Fruit fly (Drosophila melanogaster) whole organism, embryonic: ENCODE measurements around the gene CG13053.

Source experiments
- Atf6 ChIP-seq: fragments of 200-800 bp; sonication (Bioruptor generic); IDR thresholded peaks from 2 replicates; pipeline ENCODE4 v1.3.6; 2022; ENCODE audit warnings: missing biosample characterization, missing genetic modification characterization
- Awh ChIP-seq: fragments of 200-800 bp; sonication (Bioruptor generic); IDR thresholded peaks from 2 replicates; pipeline ENCODE4, ENCODE4 v1.3.6; 2022; ENCODE audit warnings: missing biosample characterization, missing genetic modification characterization
- CG10565 ChIP-seq: fragments of 200-800 bp; sonication (Bioruptor generic); optimal IDR thresholded peaks from 3 replicates; lab custom pipeline; 2016; ENCODE audit warnings: missing biosample characterization, mild to moderate bottlenecking, missing genetic modification characterization
- CG11456 ChIP-seq: fragments of 200-800 bp; sonication (Bioruptor generic); IDR thresholded peaks from 3 replicates; pipeline ENCODE4 v1.3.6; 2022; ENCODE audit warnings: missing biosample characterization, missing genetic modification characterization
- CG11504 ChIP-seq: fragments of 200-800 bp; sonication (Bioruptor generic); optimal IDR thresholded peaks from 3 replicates; lab custom pipeline; 2019; ENCODE audit warnings: missing biosample characterization, mild to moderate bottlenecking, missing genetic modification characterization, moderate library complexity
- CG12155 ChIP-seq: fragments of 200-800 bp; sonication (Bioruptor generic); optimal IDR thresholded peaks from 3 replicates; lab custom pipeline; 2016; ENCODE audit warnings: missing biosample characterization, missing genetic modification characterization
- CG13287 ChIP-seq: fragments of 200-800 bp; sonication (Bioruptor generic); IDR thresholded peaks from 2 replicates; pipeline ENCODE4 v1.3.6; 2022; ENCODE audit warnings: missing biosample characterization, missing genetic modification characterization; ENCODE audit not compliant: partially characterized antibody
- CG15073 ChIP-seq: fragments of 200-800 bp; sonication (Bioruptor generic); optimal IDR thresholded peaks from 2 replicates; lab custom pipeline; 2016; ENCODE audit warnings: missing biosample characterization, missing genetic modification characterization
- CG15269 ChIP-seq: fragments of 200-800 bp; sonication (Bioruptor generic); optimal IDR thresholded peaks from 2 replicates; lab custom pipeline; 2018; ENCODE audit warnings: missing biosample characterization, mild to moderate bottlenecking, missing genetic modification characterization, moderate library complexity
- CG15514 ChIP-seq: fragments of 200-800 bp; sonication (Bioruptor generic); optimal IDR thresholded peaks from 3 replicates; lab custom pipeline; 2017; ENCODE audit warnings: missing biosample characterization, missing genetic modification characterization, mild to moderate bottlenecking, moderate library complexity, missing genetic modification reagents
- CG17912 ChIP-seq: fragments of 200-800 bp; sonication (Bioruptor generic); optimal IDR thresholded peaks from 2 replicates; lab custom pipeline; 2018; ENCODE audit warnings: missing biosample characterization, mild to moderate bottlenecking, missing genetic modification characterization
- CG18011 ChIP-seq: fragments of 200-800 bp; sonication (Bioruptor generic); optimal IDR thresholded peaks from 2 replicates; lab custom pipeline; 2017; ENCODE audit warnings: missing biosample characterization, missing genetic modification characterization, mild to moderate bottlenecking, moderate library complexity, missing genotype
- CG2678 ChIP-seq: fragments of 200-800 bp; sonication (Bioruptor generic); optimal IDR thresholded peaks from 3 replicates; lab custom pipeline; 2019; ENCODE audit warnings: missing biosample characterization, mild to moderate bottlenecking, missing genetic modification characterization, moderate library complexity
- CG30020 ChIP-seq: fragments of 200-800 bp; optimal IDR thresholded peaks from 2 replicates; lab custom pipeline; 2019; ENCODE audit warnings: missing biosample characterization, mild to moderate bottlenecking, missing genetic modification characterization, moderate library complexity
- CG32767 ChIP-seq: fragments of 200-800 bp; sonication (Bioruptor generic); IDR thresholded peaks from 2 replicates; pipeline ENCODE4 v1.3.6; 2022; ENCODE audit warnings: missing biosample characterization, missing genetic modification characterization
- CG6689 ChIP-seq: fragments of 200-800 bp; sonication (Bioruptor generic); IDR thresholded peaks from 2 replicates; pipeline ENCODE4 v1.3.6; 2022; ENCODE audit warnings: missing biosample characterization, missing genetic modification characterization
- CG7963 ChIP-seq: fragments of 200-800 bp; sonication (Bioruptor generic); IDR thresholded peaks from 3 replicates; pipeline ENCODE4 v1.3.6; 2022; ENCODE audit warnings: missing biosample characterization, missing genetic modification characterization; ENCODE audit not compliant: partially characterized antibody
- CG8089 ChIP-seq: fragments of 200-800 bp; sonication (Bioruptor generic); optimal IDR thresholded peaks from 3 replicates; lab custom pipeline; 2016; ENCODE audit warnings: missing biosample characterization, missing genetic modification characterization
- CG8359 ChIP-seq: fragments of 200-800 bp; sonication (Bioruptor generic); optimal IDR thresholded peaks from 2 replicates; lab custom pipeline; 2017; ENCODE audit warnings: missing biosample characterization, mild to moderate bottlenecking, missing genetic modification characterization, borderline replicate concordance
- CG8944 ChIP-seq: fragments of 200-800 bp; sonication (Bioruptor generic); optimal IDR thresholded peaks from 3 replicates; lab custom pipeline; 2016; ENCODE audit warnings: missing biosample characterization, missing genetic modification characterization
- CG9817 ChIP-seq: fragments of 200-800 bp; sonication (Bioruptor generic); optimal IDR thresholded peaks from 2 replicates; lab custom pipeline; 2018; ENCODE audit warnings: missing biosample characterization, mild to moderate bottlenecking, missing genetic modification characterization, moderate library complexity
- Dbx ChIP-seq: fragments of 200-800 bp; sonication (Bioruptor generic); IDR thresholded peaks from 3 replicates; pipeline ENCODE4 v1.3.6; 2022; ENCODE audit warnings: missing biosample characterization, missing genetic modification characterization
- GATAe ChIP-seq: fragments of 200-800 bp; sonication (Bioruptor generic); conservative IDR thresholded peaks from 2 replicates; pipeline ENCODE4 v1.3.6; 2022; ENCODE audit warnings: missing biosample characterization, missing genetic modification characterization
- Hand ChIP-seq: fragments of 200-800 bp; sonication (Bioruptor generic); optimal IDR thresholded peaks from 2 replicates; lab custom pipeline; 2017; ENCODE audit warnings: mild to moderate bottlenecking, missing biosample characterization, missing genetic modification reagents, missing genetic modification characterization
- Hey ChIP-seq: fragments of 200-800 bp; sonication (Bioruptor generic); optimal IDR thresholded peaks from 3 replicates; lab custom pipeline; 2018; ENCODE audit warnings: missing biosample characterization, mild to moderate bottlenecking, missing genetic modification characterization
- Hmx ChIP-seq: fragments of 200-800 bp; sonication (Bioruptor generic); optimal IDR thresholded peaks from 2 replicates; lab custom pipeline; 2016; ENCODE audit warnings: missing biosample characterization, missing genetic modification characterization
- Max ChIP-seq: fragments of 200-800 bp; sonication (Bioruptor generic); optimal IDR thresholded peaks from 2 replicates; lab custom pipeline; 2016; ENCODE audit warnings: missing biosample characterization, mild to moderate bottlenecking, missing genetic modification characterization
- NK7.1 ChIP-seq: fragments of 200-800 bp; sonication (Bioruptor generic); optimal IDR thresholded peaks from 3 replicates; lab custom pipeline; 2016; ENCODE audit warnings: missing biosample characterization, missing genetic modification characterization
- Nf-YC ChIP-seq: fragments of 200-800 bp; optimal IDR thresholded peaks from 3 replicates; lab custom pipeline; 2019; ENCODE audit warnings: missing biosample characterization, mild to moderate bottlenecking, missing genetic modification characterization, moderate library complexity
- Opbp ChIP-seq: fragments of 200-800 bp; sonication (Bioruptor generic); IDR thresholded peaks from 3 replicates; pipeline ENCODE4 v1.3.6; 2022; ENCODE audit warnings: missing biosample characterization, missing genetic modification characterization; ENCODE audit not compliant: partially characterized antibody
- Pdp1 ChIP-seq, 2 experiments: fragments of 200-800 bp; sonication (Bioruptor generic); optimal IDR thresholded peaks; 3 replicates each; lab custom pipeline; 2016; ENCODE audit warnings: missing biosample characterization in 2 of 2, missing genetic modification characterization in 2 of 2, mild to moderate bottlenecking in 1 of 2, moderate library complexity in 1 of 2
- Scr ChIP-seq: fragments of 200-800 bp; sonication (Bioruptor generic); IDR thresholded peaks from 2 replicates; pipeline ENCODE4 v1.3.6; 2022; ENCODE audit warnings: missing biosample characterization, missing genetic modification characterization; ENCODE audit not compliant: partially characterized antibody
- Spps ChIP-seq: fragments of 200-800 bp; sonication (Bioruptor generic); optimal IDR thresholded peaks from 2 replicates; lab custom pipeline; 2018; ENCODE audit warnings: missing biosample characterization, mild to moderate bottlenecking, missing genetic modification characterization
- Ssrp ChIP-seq: fragments of 200-800 bp; sonication (Bioruptor generic); optimal IDR thresholded peaks from 2 replicates; lab custom pipeline; 2018; ENCODE audit warnings: missing biosample characterization, mild to moderate bottlenecking, missing genetic modification characterization, moderate library complexity
- Usf ChIP-seq: fragments of 200-800 bp; sonication (Bioruptor generic); optimal IDR thresholded peaks from 2 replicates; lab custom pipeline; 2017; ENCODE audit warnings: missing genotype, missing biosample characterization, missing genetic modification characterization
- YL-1 ChIP-seq: fragments of 200-800 bp; sonication (Bioruptor generic); optimal IDR thresholded peaks from 3 replicates; lab custom pipeline; 2017; ENCODE audit warnings: missing biosample characterization, mild to moderate bottlenecking, missing genetic modification characterization
- crp ChIP-seq, 2 experiments: fragments of 200-800 bp; sonication (Bioruptor generic); optimal IDR thresholded peaks; 2 replicates in 1 of 2; 3 replicates in 1 of 2; lab custom pipeline; 2017; ENCODE audit warnings: missing biosample characterization in 2 of 2, missing genetic modification characterization in 2 of 2, mild to moderate bottlenecking in 1 of 2, moderate library complexity in 1 of 2
- dan ChIP-seq: fragments of 200-800 bp; sonication (Bioruptor generic); IDR thresholded peaks from 2 replicates; pipeline ENCODE4 v1.3.6; 2022; ENCODE audit warnings: missing biosample characterization, missing genetic modification characterization
- dysf ChIP-seq: fragments of 200-800 bp; sonication (Bioruptor generic); IDR thresholded peaks from 3 replicates; pipeline ENCODE4 v1.3.6; 2022; ENCODE audit warnings: missing biosample characterization, missing genetic modification characterization
- ftz-f1 ChIP-seq: fragments of 200-800 bp; sonication (Bioruptor generic); optimal IDR thresholded peaks from 2 replicates; lab custom pipeline; 2016; ENCODE audit warnings: missing biosample characterization, missing genetic modification characterization
- kni ChIP-seq: fragments of 200-800 bp; sonication (Bioruptor generic); optimal IDR thresholded peaks from 3 replicates; lab custom pipeline; 2017; ENCODE audit warnings: mild to moderate bottlenecking, missing biosample characterization, missing genetic modification reagents, missing genetic modification characterization
- lab ChIP-seq: fragments of 200-800 bp; sonication (Bioruptor generic); optimal IDR thresholded peaks from 3 replicates; lab custom pipeline; 2017; ENCODE audit warnings: missing biosample characterization, missing genetic modification characterization, mild to moderate bottlenecking, moderate library complexity, missing genetic modification reagents
- org-1 ChIP-seq: fragments of 200-800 bp; sonication (Bioruptor generic); optimal IDR thresholded peaks from 2 replicates; lab custom pipeline; 2017; ENCODE audit warnings: missing biosample characterization, missing genetic modification characterization
- run ChIP-seq: fragments of 200-800 bp; sonication (Bioruptor generic); optimal IDR thresholded peaks from 3 replicates; lab custom pipeline; 2018; ENCODE audit warnings: missing biosample characterization, mild to moderate bottlenecking, missing genetic modification characterization
- so ChIP-seq: fragments of 200-800 bp; sonication (Bioruptor generic); IDR thresholded peaks from 3 replicates; pipeline ENCODE4 v1.3.6; 2022; ENCODE audit warnings: missing biosample characterization, missing genetic modification characterization
- sug ChIP-seq: fragments of 200-800 bp; optimal IDR thresholded peaks from 2 replicates; lab custom pipeline; 2019; ENCODE audit warnings: missing biosample characterization, mild to moderate bottlenecking, missing genetic modification characterization, moderate library complexity
- toy ChIP-seq: fragments of 200-800 bp; sonication (Bioruptor generic); IDR thresholded peaks from 2 replicates; pipeline ENCODE4 v1.3.6; 2022; ENCODE audit warnings: missing biosample characterization, missing genetic modification characterization
- trh ChIP-seq: fragments of 200-800 bp; sonication (Bioruptor generic); optimal IDR thresholded peaks from 2 replicates; lab custom pipeline; 2016; ENCODE audit warnings: missing biosample characterization, missing genetic modification characterization

CG13053 gene

dm6 chr3L:16232924-16233323 is 26.6 kb downstream of the CG13053 start, which contains the start of gene Hsc20 (continued):
- TF ChIP-seq CG13287 (GFP tag; lab: Robert Waterston, UW), result peak; percentile 13; the same call in 1 of the 2 replicates
- peak; percentile 20 to 85 for TF ChIP-seq crp (GFP tag; optimal IDR thresholded peaks at IDR 0.05; lab: Kevin White, UChicago)

- no peak for TF ChIP-seq run
- TF ChIP-seq Hey (tag; lab: Kevin White, UChicago), result no peak
- TF ChIP-seq Ssrp (tag; lab: Kevin White, UChicago), result no peak
- peak; percentile 47 for TF ChIP-seq ftz-f1 (GFP tag; lab: Kevin White, UChicago)
- no peak for TF ChIP-seq Atf6 (GFP tag; lab: Robert Waterston, UW)
- no peak for TF ChIP-seq CG15073 (GFP tag; lab: Kevin White, UChicago)
- no peak for TF ChIP-seq CG18011 (GFP tag; lab: Kevin White, UChicago)
- peak; percentile 55 for TF ChIP-seq CG17912 (GFP tag; lab: Kevin White, UChicago)
- TF ChIP-seq CG9817, result no peak
- no peak for TF ChIP-seq kni (GFP tag; lab: Kevin White, UChicago)
- TF ChIP-seq Opbp (GFP tag; lab: Robert Waterston, UW), result peak; percentile 50; the same call in 1 of the 3 replicates
- TF ChIP-seq Max (GFP tag; lab: Kevin White, UChicago), result no peak
- TF ChIP-seq CG8089 (GFP tag; lab: Kevin White, UChicago), result no peak
- TF ChIP-seq Spps (tag; lab: Kevin White, UChicago), result no peak
- TF ChIP-seq Nf-YC, result no peak
- no peak for TF ChIP-seq CG8359 (GFP tag; lab: Kevin White, UChicago)
- no peak for TF ChIP-seq toy (GFP tag; lab: Robert Waterston, UW)
- peak; percentile 96 for TF ChIP-seq YL-1 (GFP tag; lab: Kevin White, UChicago)
- TF ChIP-seq CG30020, result peak; percentile 80
- peak; percentile 46 for TF ChIP-seq Scr (GFP tag; lab: Robert Waterston, UW)
- TF ChIP-seq CG12155 (GFP tag; lab: Kevin White, UChicago), result no peak
- no peak for TF ChIP-seq CG6689
- TF ChIP-seq CG32767, result no peak
- TF ChIP-seq Usf (GFP tag; lab: Kevin White, UChicago), result no peak
- no peak for TF ChIP-seq Dbx (GFP tag; lab: Robert Waterston, UW)
- no peak for TF ChIP-seq CG10565 (GFP tag; lab: Kevin White, UChicago)
- TF ChIP-seq org-1 (GFP tag; lab: Kevin White, UChicago), result no peak
- no peak for TF ChIP-seq GATAe (GFP tag; lab: Robert Waterston, UW)
- TF ChIP-seq Hand (GFP tag; lab: Kevin White, UChicago), result no peak
- no peak for TF ChIP-seq CG8944 (GFP tag; lab: Kevin White, UChicago)
- no peak for TF ChIP-seq so (GFP tag; lab: Robert Waterston, UW)
- TF ChIP-seq CG11456 (GFP tag; lab: Robert Waterston, UW), result no peak
- TF ChIP-seq CG7963 (GFP tag; lab: Robert Waterston, UW), result no peak
- TF ChIP-seq CG2678, result no peak
- peak; percentile 36; the same call in 1 of the 2 replicates for TF ChIP-seq CG13287 (GFP tag; lab: Robert Waterston, UW)
- peak; percentile 53 for TF ChIP-seq CG15514 (GFP tag; lab: Kevin White, UChicago)
- TF ChIP-seq Hmx, result no peak
- peak in 1 of 2 experiments; percentile 56 for TF ChIP-seq Pdp1 (GFP tag; optimal IDR thresholded peaks at IDR 0.05; lab: Kevin White, UChicago)
- no peak for TF ChIP-seq Awh
- TF ChIP-seq dysf (GFP tag; lab: Robert Waterston, UW), result no peak
- no peak for TF ChIP-seq trh (GFP tag; lab: Kevin White, UChicago)
- TF ChIP-seq lab (GFP tag; lab: Kevin White, UChicago), result no peak
- no peak for TF ChIP-seq dan
- TF ChIP-seq CG15269, result no peak
- TF ChIP-seq sug (tag; lab: Kevin White, UChicago), result peak; percentile 27
- TF ChIP-seq CG11504 (tag; lab: Kevin White, UChicago), result no peak
- TF ChIP-seq NK7.1 (GFP tag; lab: Kevin White, UChicago), result no peak
These were observed 27.7 kb downstream of the CG13053 start, which contains the start of the genes PDCD-5 and MED10 for dm6 chr3L:16231857-16232256. Gene PDCD-5 (minus strand): TSS chr3L:16232038. Gene MED10 (plus strand): TSS chr3L:16232084.
